Fruit fly (Drosophila melanogaster) whole organism, embryonic: ENCODE results near the gene HHEX.

Source experiments
- Abd-B ChIP-seq: fragments of 200-800 bp; sonication (Bioruptor generic); optimal IDR thresholded peaks from 2 replicates; lab custom pipeline; 2018; ENCODE audit warnings: missing biosample characterization, mild to moderate bottlenecking, missing genetic modification characterization, moderate library complexity
- Atf-2 ChIP-seq: fragments of 200-800 bp; sonication (Bioruptor generic); optimal IDR thresholded peaks from 2 replicates; lab custom pipeline; 2016; ENCODE audit warnings: missing biosample characterization, missing genetic modification characterization
- CG10321 ChIP-seq: fragments of 200-800 bp; sonication (Bioruptor generic); IDR thresholded peaks from 2 replicates; pipeline ENCODE4 v1.3.6; 2022; ENCODE audit warnings: missing biosample characterization, missing genetic modification characterization
- CG10366 ChIP-seq: fragments of 200-800 bp; sonication (Bioruptor generic); IDR thresholded peaks from 2 replicates; pipeline ENCODE4 v1.3.6; 2022; ENCODE audit warnings: missing biosample characterization, missing genetic modification characterization
- CG10543 ChIP-seq: fragments of 200-800 bp; sonication (Bioruptor generic); optimal IDR thresholded peaks from 3 replicates; lab custom pipeline; 2017; ENCODE audit warnings: missing biosample characterization, mild to moderate bottlenecking, missing genetic modification characterization, moderate library complexity
- CG10654 ChIP-seq: fragments of 200-800 bp; sonication (Bioruptor generic); optimal IDR thresholded peaks from 2 replicates; lab custom pipeline; 2016; ENCODE audit warnings: missing biosample characterization, missing genetic modification characterization
- CG11247 ChIP-seq: fragments of 200-800 bp; sonication (Bioruptor generic); IDR thresholded peaks from 2 replicates; pipeline ENCODE4 v1.3.6; 2022; ENCODE audit warnings: missing biosample characterization, missing genetic modification characterization
- CG11398 ChIP-seq: fragments of 200-800 bp; sonication (Bioruptor generic); optimal IDR thresholded peaks from 2 replicates; lab custom pipeline; 2016; ENCODE audit warnings: missing biosample characterization, missing genetic modification characterization
- CG12071 ChIP-seq: fragments of 200-800 bp; sonication (Bioruptor generic); optimal IDR thresholded peaks from 3 replicates; lab custom pipeline; 2018; ENCODE audit warnings: missing biosample characterization, mild to moderate bottlenecking, missing genetic modification characterization
- CG13424 ChIP-seq: fragments of 200-800 bp; sonication (Bioruptor generic); optimal IDR thresholded peaks from 2 replicates; lab custom pipeline; 2019; ENCODE audit warnings: missing biosample characterization, mild to moderate bottlenecking, missing genetic modification characterization, moderate library complexity
- CG14441 ChIP-seq: fragments of 200-800 bp; sonication (Bioruptor generic); IDR thresholded peaks from 2 replicates; pipeline ENCODE4 v1.3.6; 2022; ENCODE audit warnings: missing biosample characterization, missing genetic modification characterization
- CG16815 ChIP-seq: fragments of 200-800 bp; sonication (Bioruptor generic); optimal IDR thresholded peaks from 3 replicates; lab custom pipeline; 2017; ENCODE audit warnings: missing biosample characterization, mild to moderate bottlenecking, missing genetic modification characterization
- CG17361 ChIP-seq: fragments of 200-800 bp; sonication (Bioruptor generic); IDR thresholded peaks from 3 replicates; pipeline ENCODE4 v1.3.6; 2022; ENCODE audit warnings: missing biosample characterization, missing genetic modification characterization
- CG18619 ChIP-seq: fragments of 200-800 bp; sonication (Bioruptor generic); optimal IDR thresholded peaks from 3 replicates; lab custom pipeline; 2017; ENCODE audit warnings: missing biosample characterization, mild to moderate bottlenecking, missing genetic modification characterization
- CG30403 ChIP-seq: fragments of 200-800 bp; sonication (Bioruptor generic); optimal IDR thresholded peaks from 3 replicates; lab custom pipeline; 2016; ENCODE audit warnings: missing biosample characterization, missing genetic modification characterization
- CG4404 ChIP-seq: fragments of 200-800 bp; sonication (Bioruptor generic); IDR thresholded peaks from 2 replicates; pipeline ENCODE4 v1.3.6; 2022; ENCODE audit warnings: missing biosample characterization, missing genetic modification characterization
- CG6765 ChIP-seq: fragments of 200-800 bp; sonication (Bioruptor generic); optimal IDR thresholded peaks from 3 replicates; lab custom pipeline; 2017; ENCODE audit warnings: missing biosample characterization, mild to moderate bottlenecking, missing genetic modification characterization
- CG9437 ChIP-seq: fragments of 200-800 bp; sonication (Bioruptor generic); optimal IDR thresholded peaks from 2 replicates; lab custom pipeline; 2018; ENCODE audit warnings: missing biosample characterization, mild to moderate bottlenecking, missing genetic modification characterization
- CG9727 ChIP-seq: fragments of 200-800 bp; sonication (Bioruptor generic); optimal IDR thresholded peaks from 3 replicates; lab custom pipeline; 2017; ENCODE audit warnings: missing biosample characterization, mild to moderate bottlenecking, missing genetic modification characterization
- D ChIP-seq, 2 experiments: fragments of 200-800 bp in 1 of 2; fragments of >200 bp in 1 of 2; sonication (Bioruptor generic) in 1 of 2; optimal IDR thresholded peaks; 2 replicates in 1 of 2; 3 replicates in 1 of 2; lab custom pipeline; 2017; ENCODE audit warnings: mild to moderate bottlenecking in 1 of 2, missing biosample characterization in 1 of 2, missing genetic modification characterization in 1 of 2, missing genetic modification reagents in 1 of 2
- Dek ChIP-seq: fragments of 200-800 bp; sonication (Bioruptor generic); optimal IDR thresholded peaks from 3 replicates; lab custom pipeline; 2019; ENCODE audit warnings: missing biosample characterization, mild to moderate bottlenecking, missing genetic modification characterization, moderate library complexity
- Doc2 ChIP-seq: fragments of 200-800 bp; sonication (Bioruptor generic); IDR thresholded peaks from 2 replicates; pipeline ENCODE4 v1.3.6; 2022; ENCODE audit warnings: missing biosample characterization, missing genetic modification characterization
- Fer2 ChIP-seq: fragments of 200-800 bp; sonication (Bioruptor generic); optimal IDR thresholded peaks from 2 replicates; lab custom pipeline; 2018; ENCODE audit warnings: missing biosample characterization, mild to moderate bottlenecking, missing genetic modification characterization, moderate library complexity
- Hr39 ChIP-seq: fragments of >200 bp; optimal IDR thresholded peaks from 2 replicates; lab custom pipeline; 2017
- Hr78 ChIP-seq, 2 experiments: fragments of 200-800 bp in 1 of 2; fragments of >200 bp in 1 of 2; sonication (Bioruptor generic) in 1 of 2; optimal IDR thresholded peaks; 2 replicates each; lab custom pipeline; 2017 to 2019; ENCODE audit warnings: missing biosample characterization in 2 of 2, missing genetic modification characterization in 2 of 2, mild to moderate bottlenecking in 1 of 2, moderate library complexity in 1 of 2
- Jarid2 ChIP-seq: fragments of 200-800 bp; sonication (Bioruptor generic); optimal IDR thresholded peaks from 3 replicates; lab custom pipeline; 2017; ENCODE audit warnings: mild to moderate bottlenecking, missing biosample characterization, missing genetic modification reagents, missing genetic modification characterization
- Mes4 ChIP-seq: fragments of 200-800 bp; sonication (Bioruptor generic); optimal IDR thresholded peaks from 2 replicates; lab custom pipeline; 2016; ENCODE audit warnings: missing biosample characterization, missing genetic modification characterization
- Mrtf ChIP-seq: fragments of 200-800 bp; sonication (Bioruptor generic); IDR thresholded peaks from 3 replicates; pipeline ENCODE4 v1.3.6; 2022; ENCODE audit warnings: missing biosample characterization, missing genetic modification characterization
- Scr ChIP-seq: fragments of 200-800 bp; sonication (Bioruptor generic); IDR thresholded peaks from 2 replicates; pipeline ENCODE4 v1.3.6; 2022; ENCODE audit warnings: missing biosample characterization, missing genetic modification characterization; ENCODE audit not compliant: partially characterized antibody
- Xrp1 ChIP-seq: fragments of 200-800 bp; sonication (Bioruptor generic); IDR thresholded peaks from 2 replicates; pipeline ENCODE4 v1.3.6; 2022; ENCODE audit warnings: missing biosample characterization, missing genetic modification characterization
- bbx ChIP-seq: fragments of 200-800 bp; sonication (Bioruptor generic); IDR thresholded peaks from 2 replicates; pipeline ENCODE4 v1.3.6; 2022; ENCODE audit warnings: missing biosample characterization, missing genetic modification characterization; ENCODE audit not compliant: partially characterized antibody
- bigmax ChIP-seq: fragments of 200-800 bp; sonication (Bioruptor generic); optimal IDR thresholded peaks from 2 replicates; lab custom pipeline; 2018; ENCODE audit warnings: missing biosample characterization, mild to moderate bottlenecking, missing genetic modification characterization
- caup ChIP-seq: fragments of 200-800 bp; sonication (Bioruptor generic); optimal IDR thresholded peaks from 3 replicates; lab custom pipeline; 2017; ENCODE audit warnings: missing biosample characterization, mild to moderate bottlenecking, missing genetic modification characterization, moderate library complexity; ENCODE audit not compliant: severe bottlenecking
- dmrt99B ChIP-seq: fragments of 200-800 bp; sonication (Bioruptor generic); optimal IDR thresholded peaks from 2 replicates; lab custom pipeline; 2018; ENCODE audit warnings: missing biosample characterization, mild to moderate bottlenecking, missing genetic modification characterization, moderate library complexity
- dysf ChIP-seq: fragments of 200-800 bp; sonication (Bioruptor generic); IDR thresholded peaks from 3 replicates; pipeline ENCODE4 v1.3.6; 2022; ENCODE audit warnings: missing biosample characterization, missing genetic modification characterization
- eve ChIP-seq, 2 experiments: fragments of >200 bp; optimal IDR thresholded peaks; 2 replicates each; lab custom pipeline; 2017; ENCODE audit warnings: missing biosample characterization in 2 of 2, missing genetic modification characterization in 2 of 2
- gem ChIP-seq: fragments of 200-800 bp; sonication (Bioruptor generic); optimal IDR thresholded peaks from 2 replicates; lab custom pipeline; 2019; ENCODE audit warnings: missing biosample characterization, mild to moderate bottlenecking, missing genetic modification characterization, moderate library complexity
- hth ChIP-seq: fragments of >200 bp; optimal IDR thresholded peaks from 2 replicates; lab custom pipeline; 2017; ENCODE audit warnings: inconsistent platforms
- kah ChIP-seq: fragments of 200-800 bp; sonication (Bioruptor generic); optimal IDR thresholded peaks from 2 replicates; lab custom pipeline; 2018; ENCODE audit warnings: missing biosample characterization, mild to moderate bottlenecking, missing genetic modification characterization
- lilli ChIP-seq: fragments of 200-800 bp; sonication (Bioruptor generic); optimal IDR thresholded peaks from 3 replicates; lab custom pipeline; 2016; ENCODE audit warnings: missing biosample characterization, missing genetic modification characterization
- mirr ChIP-seq: fragments of 200-800 bp; sonication (Bioruptor generic); optimal IDR thresholded peaks from 3 replicates; lab custom pipeline; 2018; ENCODE audit warnings: missing biosample characterization, mild to moderate bottlenecking, missing genetic modification characterization
- p53 ChIP-seq: fragments of 200-800 bp; sonication (Bioruptor generic); optimal IDR thresholded peaks from 2 replicates; lab custom pipeline; 2016; ENCODE audit warnings: missing biosample characterization, missing genetic modification characterization
- sens ChIP-seq: fragments of 200-800 bp; sonication (Bioruptor generic); peaks from one replicate; lab custom pipeline; 2016; ENCODE audit warnings: missing biosample characterization, missing genetic modification characterization
- sima ChIP-seq: fragments of 200-800 bp; sonication (Bioruptor generic); optimal IDR thresholded peaks from 2 replicates; lab custom pipeline; 2016; ENCODE audit warnings: missing biosample characterization, missing genetic modification characterization
- ssp ChIP-seq: fragments of 200-800 bp; sonication (Bioruptor generic); IDR thresholded peaks from 2 replicates; pipeline ENCODE4 v1.3.6; 2022; ENCODE audit warnings: missing biosample characterization, missing genetic modification characterization
- stc ChIP-seq: fragments of 200-800 bp; sonication (Bioruptor generic); IDR thresholded peaks from 2 replicates; pipeline ENCODE4 v1.3.6; 2022; ENCODE audit warnings: missing biosample characterization, missing genetic modification characterization
- tin ChIP-seq: fragments of 200-800 bp; sonication (Bioruptor generic); optimal IDR thresholded peaks from 3 replicates; lab custom pipeline; 2016; ENCODE audit warnings: missing biosample characterization, missing genetic modification characterization
- vnd ChIP-seq: fragments of 200-800 bp; sonication (Bioruptor generic); IDR thresholded peaks from 3 replicates; pipeline ENCODE4 v1.3.6; 2022; ENCODE audit warnings: missing biosample characterization, missing genetic modification characterization; ENCODE audit not compliant: partially characterized antibody
- z ChIP-seq: fragments of 200-800 bp; sonication (Bioruptor generic); IDR thresholded peaks from 3 replicates; pipeline ENCODE4 v1.3.6; 2022; ENCODE audit warnings: missing biosample characterization, missing genetic modification characterization

Gene HHEX

DNA sequence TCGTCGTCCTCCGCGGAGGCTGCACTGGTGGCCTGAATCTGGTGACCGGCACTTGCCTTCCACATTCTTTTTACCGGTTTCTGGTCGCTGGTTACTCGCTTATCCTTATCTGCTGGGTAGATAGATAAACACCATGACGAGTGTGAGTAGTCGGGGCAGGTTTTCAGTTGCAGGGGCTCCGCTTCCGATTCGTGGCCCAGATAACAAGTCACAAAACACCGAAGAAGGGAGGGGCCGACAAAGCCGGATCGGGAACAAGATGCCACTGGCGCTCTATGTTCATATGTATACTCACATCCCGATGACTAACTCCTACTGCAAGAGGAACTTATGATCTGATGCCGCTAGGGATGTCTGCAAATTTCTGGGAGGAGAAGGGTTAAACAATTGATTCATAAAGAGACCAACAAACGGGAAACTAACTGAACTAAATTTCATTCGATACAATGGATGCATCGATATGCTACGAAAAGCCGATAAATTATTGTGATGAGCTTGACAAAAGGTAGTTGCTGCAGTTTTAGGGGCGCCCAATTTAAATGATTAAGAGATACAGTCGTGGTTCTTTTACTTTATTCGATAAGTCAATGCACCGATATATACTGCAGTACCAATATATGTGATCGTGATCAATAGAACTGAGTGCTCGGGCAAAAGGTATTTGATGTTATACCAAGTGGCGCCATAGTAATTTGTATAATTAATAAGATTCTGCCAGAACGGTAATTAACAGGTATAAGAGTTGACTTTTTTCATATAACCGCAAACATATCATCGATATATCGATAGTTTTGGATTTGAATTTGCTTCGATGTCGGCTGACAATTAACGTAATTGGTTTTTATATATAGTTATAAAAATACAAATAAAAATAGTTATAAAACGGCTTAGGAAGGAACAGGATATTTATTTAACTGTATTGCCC is 16.5 kb downstream of the HHEX start, which contains the start of gene Cortactin (continued):
- TF ChIP-seq CG9437 (GFP tag; lab: Kevin White, UChicago) (peak; percentile 16), caup (GFP tag; lab: Kevin White, UChicago) (no peak), CG6765 (GFP tag; lab: Kevin White, UChicago) (no peak), Jarid2 (no peak), CG9727 (GFP tag; lab: Kevin White, UChicago) (no peak), Hr78 (GFP tag; optimal IDR thresholded peaks at IDR 0.05; lab: Kevin White, UChicago) (no peak), Mrtf (GFP tag; lab: Robert Waterston, UW) (no peak), CG10321 (GFP tag; lab: Robert Waterston, UW) (no peak), lilli (no peak), CG13424 (tag; lab: Kevin White, UChicago) (no peak), Scr (GFP tag; lab: Robert Waterston, UW) (peak; percentile 87), hth (lab: Kevin White, UChicago) (no peak), tin (GFP tag; lab: Kevin White, UChicago) (no peak), CG30403 (GFP tag; lab: Kevin White, UChicago) (no peak), Atf-2 (GFP tag; lab: Kevin White, UChicago) (no peak), vnd (GFP tag; lab: Robert Waterston, UW) (peak; percentile 82), CG10366 (GFP tag; lab: Robert Waterston, UW) (no peak), z (GFP tag; lab: Robert Waterston, UW) (no peak), CG11247 (GFP tag; lab: Robert Waterston, UW) (no peak), Xrp1 (GFP tag; lab: Robert Waterston, UW) (no peak), CG17361 (GFP tag; lab: Robert Waterston, UW) (no peak), CG18619 (GFP tag; lab: Kevin White, UChicago) (no peak), CG11398 (GFP tag; lab: Kevin White, UChicago) (no peak), mirr (GFP tag; lab: Kevin White, UChicago) (peak; percentile 9), sima (GFP tag; lab: Kevin White, UChicago) (no peak), CG4404 (GFP tag; lab: Robert Waterston, UW) (no peak), CG16815 (GFP tag; lab: Kevin White, UChicago) (no peak), CG10543 (GFP tag; lab: Kevin White, UChicago) (no peak), dmrt99B (tag; lab: Kevin White, UChicago) (no peak), Doc2 (GFP tag; lab: Robert Waterston, UW) (no peak), CG14441 (GFP tag; lab: Robert Waterston, UW) (no peak), Abd-B (no peak), sens (GFP tag; lab: Kevin White, UChicago) (peak; percentile 68), CG12071 (GFP tag; lab: Kevin White, UChicago) (no peak), p53 (GFP tag; lab: Kevin White, UChicago) (no peak), Mes4 (no peak), bbx (peak; percentile 93), Dek (tag; lab: Kevin White, UChicago) (peak; percentile 1), dysf (no peak), CG10654 (GFP tag; lab: Kevin White, UChicago) (no peak), D (optimal IDR thresholded peaks at IDR 0.05; lab: Kevin White, UChicago) (no peak), D (GFP tag; optimal IDR thresholded peaks at IDR 0.05; lab: Kevin White, UChicago) (no peak), kah (no peak), bigmax (GFP tag; lab: Kevin White, UChicago) (peak; percentile 4), Fer2 (no peak), eve (GFP tag; optimal IDR thresholded peaks at IDR 0.05; lab: Kevin White, UChicago) (no peak), gem (tag; lab: Kevin White, UChicago) (no peak), stc (GFP tag; lab: Robert Waterston, UW) (no peak), Hr39 (lab: Kevin White, UChicago) (no peak), ssp (no peak)
